Worm (Caenorhabditis elegans): ENCODE results near the gene K08D10.11.

ce11 chrIV:4219983-4220382, 34.0 kb upstream of the K08D10.11 start, which contains the start of gene F30B5.11:
- TF ChIP-seq him-1 (tag; optimal IDR thresholded peaks at IDR 0.05) = no peak
- no peak for TF ChIP-seq W03F9.2 (tag; optimal IDR thresholded peaks at IDR 0.05)
